Worm (Caenorhabditis elegans) whole organism, early embryonic: ENCODE results near the gene C01G10.7.

Experiments used
- F13C5.2 ChIP-seq: sonication (generic microtip); optimal IDR thresholded peaks from 2 replicates; lab custom pipeline; 2017; ENCODE audit warnings: mild to moderate bottlenecking, missing genetic modification characterization, inconsistent platforms, missing compliant biosample characterization
- ama-1 ChIP-seq: fragments of 150-350 bp; optimal IDR thresholded peaks from 2 replicates; lab custom pipeline; 2014
- ceh-13 ChIP-seq: fragments of 200-800 bp; sonication (Bioruptor generic); optimal IDR thresholded peaks from 2 replicates; lab custom pipeline; 2018; ENCODE audit warnings: mild to moderate bottlenecking, missing genetic modification characterization, missing compliant biosample characterization
- ceh-36 ChIP-seq: sonication (generic microtip); optimal IDR thresholded peaks from 2 replicates; lab custom pipeline; 2016; ENCODE audit warnings: missing genetic modification characterization, inconsistent platforms, missing compliant biosample characterization
- flt-1 ChIP-seq: fragments of 200-800 bp; sonication (Bioruptor generic); IDR thresholded peaks from 2 replicates; pipeline ENCODE4 v1.3.6; 2022; ENCODE audit warnings: missing genetic modification characterization, missing compliant biosample characterization
- hmg-4 ChIP-seq: fragments of 200-800 bp; sonication (Bioruptor generic); optimal IDR thresholded peaks from 2 replicates; lab custom pipeline; 2018; ENCODE audit warnings: mild to moderate bottlenecking, missing genetic modification characterization, missing compliant biosample characterization
- hnd-1 ChIP-seq: sonication (generic microtip); optimal IDR thresholded peaks from 2 replicates; lab custom pipeline; 2016; ENCODE audit warnings: missing genetic modification characterization, missing compliant biosample characterization
- pes-1 ChIP-seq: fragments of 200-800 bp; sonication (Bioruptor generic); IDR thresholded peaks from 2 replicates; pipeline ENCODE4 v1.3.6; 2022; ENCODE audit warnings: missing genetic modification reagents, missing genetic modification characterization, missing compliant biosample characterization
- scrt-1 ChIP-seq: fragments of 200-800 bp; sonication (Bioruptor generic); IDR thresholded peaks from 2 replicates; pipeline ENCODE4 v1.3.6; 2022; ENCODE audit warnings: missing genetic modification characterization, missing compliant biosample characterization
- sea-1 ChIP-seq: fragments of 200-800 bp; sonication (Bioruptor generic); conservative IDR thresholded peaks from 2 replicates; pipeline ENCODE4 v1.3.6; 2022; ENCODE audit warnings: missing genetic modification characterization, missing compliant biosample characterization
- tbx-37 ChIP-seq: fragments of 200-800 bp; sonication (Bioruptor generic); conservative IDR thresholded peaks from 2 replicates; pipeline ENCODE4 v1.3.6; 2022; ENCODE audit warnings: missing genetic modification reagents, missing genetic modification characterization, missing compliant biosample characterization
- tra-4 ChIP-seq: sonication (generic microtip); optimal IDR thresholded peaks from 2 replicates; lab custom pipeline; 2017; ENCODE audit warnings: missing genetic modification characterization, missing compliant biosample characterization

DNA sequence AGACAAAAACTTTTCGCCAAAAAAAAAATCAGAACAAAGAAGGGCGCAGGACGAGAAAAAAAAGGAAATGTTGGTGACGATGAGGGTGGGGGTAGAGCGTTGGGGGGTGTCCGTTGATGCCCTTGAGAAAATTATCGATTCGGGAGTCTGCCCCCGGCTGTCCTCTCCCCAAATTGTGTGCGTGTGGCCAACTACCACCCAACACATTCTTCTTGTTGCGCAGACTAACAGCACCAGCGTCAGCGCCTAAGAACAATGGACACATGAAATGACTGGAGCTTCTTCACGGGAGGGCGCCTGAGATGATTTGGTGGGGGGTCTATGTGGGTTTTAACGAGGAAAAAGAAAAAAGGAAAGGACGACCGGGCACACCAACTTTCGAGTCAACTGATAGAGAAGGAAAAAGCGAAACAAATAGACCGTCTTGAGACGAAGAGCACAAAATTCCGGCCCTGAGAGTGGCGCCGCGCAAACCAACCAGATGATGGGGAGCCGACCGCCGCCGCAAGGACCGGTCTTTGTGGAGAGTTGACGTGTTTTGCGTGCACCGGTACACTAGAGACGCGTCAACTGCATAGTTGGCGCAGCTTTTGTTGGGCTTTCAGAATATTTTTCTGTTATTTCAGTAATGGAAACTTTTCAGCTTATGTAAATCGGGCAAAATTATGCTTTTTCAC is 20.3 kb upstream of the C01G10.7 start, which contains the start of gene C25D7.9:
- TF ChIP-seq sea-1 (GFP tag; lab: Robert Waterston, UW) (no peak), ama-1 (lab: Kevin White, UChicago) (no peak), tbx-37 (GFP tag; lab: Robert Waterston, UW) (no peak), scrt-1 (no peak), pes-1 (no peak), hnd-1 (no peak), hmg-4 (peak; percentile 75), flt-1 (no peak), ceh-36 (tag; lab: Kevin White, UChicago) (no peak), F13C5.2 (tag; lab: Kevin White, UChicago) (peak; percentile 75), tra-4 (tag; lab: Kevin White, UChicago) (no peak), ceh-13 (no peak)
